Fruit fly (Drosophila melanogaster): ENCODE data around the gene Tpc1.
A peak's percentile ranks its signal among the peaks of the same experiment; 100 is the strongest.

Tpc1 gene

DNA sequence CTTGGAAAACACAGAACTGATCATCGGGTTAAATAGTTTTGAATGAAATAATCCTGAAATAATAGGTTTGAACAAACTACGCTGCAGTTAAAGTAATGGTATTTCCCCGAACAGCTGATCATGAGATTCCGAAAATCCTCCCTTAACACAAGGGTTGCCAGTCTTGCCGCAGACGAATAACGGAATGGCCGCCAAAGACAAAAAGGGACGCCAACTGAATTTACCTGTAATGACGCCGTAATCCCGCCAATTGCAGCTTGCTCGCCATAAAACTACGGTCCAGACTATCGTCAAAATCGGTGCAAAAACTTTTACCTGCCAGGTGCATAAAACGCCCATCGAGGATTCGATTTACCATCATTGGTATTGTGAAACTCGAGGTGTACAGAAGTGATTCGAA is 25.4 kb downstream of the Tpc1 start, which contains the start of gene CG4570 (continued):
- TF ChIP-seq mld (GFP tag; IDR thresholded peaks at IDR 0.05; ENCODE audit: partially characterized antibody), result no peak
- no peak for TF ChIP-seq CG11696 (GFP tag; IDR thresholded peaks at IDR 0.05)
- TF ChIP-seq ara (GFP tag; IDR thresholded peaks at IDR 0.05), result no peak
- TF ChIP-seq gcm2 (GFP tag; optimal IDR thresholded peaks at IDR 0.05), result no peak
- TF ChIP-seq prd (optimal IDR thresholded peaks at IDR 0.05), result no peak
- no peak for TF ChIP-seq prd (GFP tag; IDR thresholded peaks at IDR 0.05)
- TF ChIP-seq crp (GFP tag; optimal IDR thresholded peaks at IDR 0.05), result peak in 1 of 2 experiments; percentile 76
- TF ChIP-seq CG17802 (tag; optimal IDR thresholded peaks at IDR 0.05), result no peak
- no peak for TF ChIP-seq croc (GFP tag; conservative IDR thresholded peaks at IDR 0.05)
- no peak for TF ChIP-seq Drgx (GFP tag; IDR thresholded peaks at IDR 0.05)
- TF ChIP-seq CG10543 (GFP tag; optimal IDR thresholded peaks at IDR 0.05), result no peak
- TF ChIP-seq CG32767 (GFP tag; IDR thresholded peaks at IDR 0.05), result no peak
- TF ChIP-seq trem (tag; optimal IDR thresholded peaks at IDR 0.05), result peak; percentile 48
- no peak for TF ChIP-seq CG4854 (GFP tag; optimal IDR thresholded peaks at IDR 0.05)
- TF ChIP-seq phol (tag; optimal IDR thresholded peaks at IDR 0.05), result peak; percentile 74
- TF ChIP-seq Dp (GFP tag; optimal IDR thresholded peaks at IDR 0.05), result peak; percentile 7
- no peak for TF ChIP-seq org-1 (GFP tag; optimal IDR thresholded peaks at IDR 0.05)
- no peak for TF ChIP-seq dysf (GFP tag; IDR thresholded peaks at IDR 0.05)
- no peak for TF ChIP-seq br (optimal IDR thresholded peaks at IDR 0.05)

DNA sequence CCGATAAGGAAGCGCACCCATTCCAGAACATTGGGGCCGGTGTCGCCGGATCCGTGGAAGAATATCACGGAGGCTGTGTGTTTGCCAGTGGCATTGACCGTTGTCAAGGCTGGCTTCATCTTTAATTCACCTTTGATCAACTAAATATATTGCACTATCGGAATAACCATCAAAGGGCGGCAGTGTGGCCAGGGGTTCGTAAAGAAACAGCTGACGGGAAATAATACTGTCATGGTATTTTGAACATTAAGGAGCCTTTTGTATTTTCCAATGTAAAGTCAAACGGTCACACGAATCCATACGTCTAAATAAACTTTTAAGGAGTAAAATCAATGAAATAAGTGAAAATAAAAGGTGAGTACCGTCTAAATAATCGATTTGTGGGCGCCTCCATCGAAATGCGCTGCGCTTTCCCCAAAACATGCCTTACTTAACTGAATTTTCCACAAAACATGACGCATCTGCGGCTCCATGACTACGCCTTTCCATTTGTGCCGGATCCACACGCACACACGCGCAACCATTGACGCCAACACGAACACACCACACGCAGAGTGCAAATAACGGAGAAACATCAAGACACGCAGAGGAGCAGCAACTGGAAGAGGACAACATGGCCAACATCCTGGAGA is 27.6 kb downstream of the Tpc1 start, which contains the start of the genes CG6567 and CG4511:
Gene CG6567, minus strand, starts transcription at position 209 of the 632 bp plus-strand sequence.
Gene CG4511, plus strand, starts transcription at position 259 of the 632 bp plus-strand sequence.
- TF ChIP-seq dmrt99B (tag; optimal IDR thresholded peaks at IDR 0.05) (no peak), bbx (GFP tag; IDR thresholded peaks at IDR 0.05; ENCODE audit: partially characterized antibody) (0 out of 2 replicates have a peak, but pooled peaks have one; percentile 34), CG43689 (GFP tag; IDR thresholded peaks at IDR 0.05) (no peak), CG12942 (GFP tag; optimal IDR thresholded peaks at IDR 0.05) (no peak), lbe (GFP tag; optimal IDR thresholded peaks at IDR 0.05) (no peak), Dp (GFP tag; optimal IDR thresholded peaks at IDR 0.05) (peak; percentile 26), ab (GFP tag; optimal IDR thresholded peaks at IDR 0.05) (no peak), CG32767 (GFP tag; IDR thresholded peaks at IDR 0.05) (no peak), tio (GFP tag; optimal IDR thresholded peaks at IDR 0.05) (no peak), mam (GFP tag; optimal IDR thresholded peaks at IDR 0.05) (no peak), CG16779 (GFP tag; IDR thresholded peaks at IDR 0.05) (no peak), Deaf1 (tag; optimal IDR thresholded peaks at IDR 0.05) (no peak), Spps (tag; optimal IDR thresholded peaks at IDR 0.05) (no peak), vnd (GFP tag; IDR thresholded peaks at IDR 0.05; ENCODE audit: partially characterized antibody) (no peak), Hr78 (GFP tag; optimal IDR thresholded peaks at IDR 0.05) (no peak), CG14441 (GFP tag; IDR thresholded peaks at IDR 0.05) (no peak), CG8359 (GFP tag; optimal IDR thresholded peaks at IDR 0.05; ENCODE audit: borderline replicate concordance) (no peak), Mrtf (GFP tag; IDR thresholded peaks at IDR 0.05) (no peak), ac (GFP tag; optimal IDR thresholded peaks at IDR 0.05) (no peak), CG15011 (GFP tag; optimal IDR thresholded peaks at IDR 0.05) (no peak), D19A (tag; optimal IDR thresholded peaks at IDR 0.05) (no peak), CG10267 (tag; optimal IDR thresholded peaks at IDR 0.05) (peak; percentile 8), fd64A (GFP tag; optimal IDR thresholded peaks at IDR 0.05) (no peak), Lim3 (GFP tag; IDR thresholded peaks at IDR 0.05) (no peak), tll (GFP tag; optimal IDR thresholded peaks at IDR 0.05) (no peak), Sox102F (GFP tag; optimal IDR thresholded peaks at IDR 0.05) (no peak), wdn (GFP tag; IDR thresholded peaks at IDR 0.05) (no peak), CG13775 (GFP tag; optimal IDR thresholded peaks at IDR 0.05) (peak; percentile 4), NFAT (GFP tag; IDR thresholded peaks at IDR 0.05) (no peak), tna (GFP tag; IDR thresholded peaks at IDR 0.05; ENCODE audit: partially characterized antibody) (no peak), CG10959 (GFP tag; IDR thresholded peaks at IDR 0.05) (no peak), knrl (GFP tag; IDR thresholded peaks at IDR 0.05; ENCODE audit: partially characterized antibody) (peak; percentile 35; the same call in 1 of the 3 replicates), CG11723 (GFP tag; optimal IDR thresholded peaks at IDR 0.05) (no peak)
